Worm (Caenorhabditis elegans): ENCODE results near the gene srd-36.

Gene srd-36

DNA sequence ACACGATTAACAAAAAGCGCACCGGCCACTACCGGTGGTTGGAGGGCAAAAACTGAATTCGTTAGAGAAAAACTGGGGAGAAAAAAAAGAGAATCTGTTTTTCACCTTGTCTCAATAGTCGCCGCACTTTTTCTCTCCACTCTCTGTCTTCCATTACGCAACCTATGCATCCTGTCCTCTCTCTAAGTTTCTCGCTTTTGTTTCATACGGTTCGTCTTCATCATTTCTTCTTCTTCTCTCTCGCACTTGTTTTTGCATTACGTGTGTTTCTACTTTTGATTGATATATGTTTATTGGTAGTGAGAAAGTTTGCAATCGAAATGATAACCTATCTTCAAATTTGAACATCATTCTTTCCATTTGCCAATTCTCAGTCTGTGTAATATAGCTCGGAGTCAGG lies 26.0 kb upstream of the srd-36 start:
- TF ChIP-seq unc-86 (tag; optimal IDR thresholded peaks at IDR 0.05) (no peak), pros-1 (tag; optimal IDR thresholded peaks at IDR 0.05) (no peak), ceh-24 (tag; optimal IDR thresholded peaks at IDR 0.05) (no peak), ceh-31 (tag; optimal IDR thresholded peaks at IDR 0.05) (no peak), ceh-18 (tag; optimal IDR thresholded peaks at IDR 0.05) (peak; percentile 22), T23F11.4 (GFP tag; optimal IDR thresholded peaks at IDR 0.05) (no peak), ceh-34 (tag; optimal IDR thresholded peaks at IDR 0.05) (no peak), ahr-1 (tag; optimal IDR thresholded peaks at IDR 0.05) (no peak)

DNA sequence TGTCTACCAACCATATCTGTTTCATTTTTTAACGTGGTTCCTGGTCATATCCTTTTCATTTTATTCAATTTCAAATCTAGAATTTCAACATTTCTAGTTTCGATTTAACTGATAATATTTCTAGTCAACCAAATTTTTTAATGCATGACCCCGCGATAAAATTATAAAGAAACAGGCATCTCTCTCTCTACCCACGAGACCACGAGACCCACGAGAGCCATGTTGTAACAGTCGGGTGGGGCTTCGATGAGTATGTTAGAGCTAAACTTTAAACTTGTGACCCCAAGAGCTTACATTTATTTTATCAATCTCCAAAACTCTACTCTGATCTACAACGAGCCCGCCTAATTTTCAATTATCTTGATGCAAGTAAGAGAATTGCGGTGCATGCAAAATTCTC lies 23.7 kb upstream of the srd-36 start:
- no peak for TF ChIP-seq ceh-22 (tag; optimal IDR thresholded peaks at IDR 0.05)
- no peak for TF ChIP-seq ceh-24 (tag; optimal IDR thresholded peaks at IDR 0.05)
- TF ChIP-seq hlh-30 (tag; optimal IDR thresholded peaks at IDR 0.05; ENCODE audit: insufficient read depth), result no peak
- no peak for TF ChIP-seq lim-6 (tag; optimal IDR thresholded peaks at IDR 0.05)
- TF ChIP-seq ceh-9 (tag; optimal IDR thresholded peaks at IDR 0.05), result no peak
- TF ChIP-seq pha-4 (tag; optimal IDR thresholded peaks at IDR 0.05), result no peak
- TF ChIP-seq rnt-1 (tag; optimal IDR thresholded peaks at IDR 0.05), result no peak
- no peak for TF ChIP-seq hlh-13 (GFP tag; optimal IDR thresholded peaks at IDR 0.05)
- TF ChIP-seq sox-2 (GFP tag; IDR thresholded peaks at IDR 0.05), result no peak
- TF ChIP-seq fkh-6 (tag; optimal IDR thresholded peaks at IDR 0.05), result no peak
- TF ChIP-seq fax-1 (tag; optimal IDR thresholded peaks at IDR 0.05), result no peak
- no peak for TF ChIP-seq eyg-1 (tag; optimal IDR thresholded peaks at IDR 0.05)
- no peak for TF ChIP-seq gmeb-2 (tag; optimal IDR thresholded peaks at IDR 0.05)
- TF ChIP-seq pag-3 (tag; optimal IDR thresholded peaks at IDR 0.05; ENCODE audit: borderline replicate concordance), result no peak
- TF ChIP-seq sdc-2 (tag; optimal IDR thresholded peaks at IDR 0.05), result no peak

- TF ChIP-seq eyg-1 (tag; optimal IDR thresholded peaks at IDR 0.05), result no peak
- TF ChIP-seq ttx-3 (tag; optimal IDR thresholded peaks at IDR 0.05), result no peak
- no peak for TF ChIP-seq unc-3 (GFP tag; conservative IDR thresholded peaks at IDR 0.05)
- no peak for TF ChIP-seq unc-3 (tag; optimal IDR thresholded peaks at IDR 0.05)
- no peak for TF ChIP-seq ceh-24 (tag; optimal IDR thresholded peaks at IDR 0.05)
- TF ChIP-seq pqm-1 (tag; optimal IDR thresholded peaks at IDR 0.05), result no peak
- no peak for TF ChIP-seq fkh-6 (tag; optimal IDR thresholded peaks at IDR 0.05)
- no peak for TF ChIP-seq hlh-30 (tag; optimal IDR thresholded peaks at IDR 0.05; ENCODE audit: insufficient read depth)
- no peak for TF ChIP-seq ceh-34 (tag; optimal IDR thresholded peaks at IDR 0.05)
- TF ChIP-seq elt-2 (tag; optimal IDR thresholded peaks at IDR 0.05), result no peak
- no peak for TF ChIP-seq K09A11.1 (tag; optimal IDR thresholded peaks at IDR 0.05; ENCODE audit: insufficient read depth)
- no peak for TF ChIP-seq tbx-2 (tag; optimal IDR thresholded peaks at IDR 0.05)
- no peak for TF ChIP-seq sox-4 (tag; optimal IDR thresholded peaks at IDR 0.05)
- no peak for TF ChIP-seq pha-2 (tag; optimal IDR thresholded peaks at IDR 0.05)
- no peak for TF ChIP-seq ceh-48 (tag; optimal IDR thresholded peaks at IDR 0.05)
- TF ChIP-seq hlh-8 (tag; optimal IDR thresholded peaks at IDR 0.05), result no peak
- TF ChIP-seq syd-9 (tag; optimal IDR thresholded peaks at IDR 0.05), result no peak
- no peak for TF ChIP-seq ceh-2 (tag; optimal IDR thresholded peaks at IDR 0.05)
- no peak for TF ChIP-seq ceh-18 (tag; optimal IDR thresholded peaks at IDR 0.05)
- no peak for TF ChIP-seq nfya-1 (tag; optimal IDR thresholded peaks at IDR 0.05)
- TF ChIP-seq ahr-1 (tag; optimal IDR thresholded peaks at IDR 0.05), result no peak
Measured at ce11 chrX:13317532-13317931, 23.0 kb upstream of the srd-36 start.

- TF ChIP-seq che-1 (tag; optimal IDR thresholded peaks at IDR 0.05), result no peak
- no peak for TF ChIP-seq ceh-34 (tag; optimal IDR thresholded peaks at IDR 0.05)
- TF ChIP-seq nhr-232 (tag; optimal IDR thresholded peaks at IDR 0.05), result no peak
- no peak for TF ChIP-seq unc-55 (GFP tag; optimal IDR thresholded peaks at IDR 0.05)
- TF ChIP-seq hlh-8 (tag; optimal IDR thresholded peaks at IDR 0.05), result no peak
- no peak for TF ChIP-seq ceh-14 (tag; optimal IDR thresholded peaks at IDR 0.05)
- no peak for TF ChIP-seq elt-4 (tag; optimal IDR thresholded peaks at IDR 0.05)
- TF ChIP-seq ama-1 (optimal IDR thresholded peaks at IDR 0.05), result no peak
- TF ChIP-seq ceh-6 (GFP tag; optimal IDR thresholded peaks at IDR 0.05), result no peak
- TF ChIP-seq tbx-7 (tag; optimal IDR thresholded peaks at IDR 0.05), result no peak
- no peak for TF ChIP-seq pag-3 (tag; optimal IDR thresholded peaks at IDR 0.05; ENCODE audit: borderline replicate concordance)
- TF ChIP-seq Y22D7AL.16 (tag; optimal IDR thresholded peaks at IDR 0.05), result no peak
Measured at ce11 chrX:13315093-13315492, 20.5 kb upstream of the srd-36 start.

Data from whole organism, late embryonic.